Fruit fly (Drosophila melanogaster) whole organism, embryonic: ENCODE data around the gene Ythdc1.
A peak's percentile ranks its signal among the peaks of the same experiment; 100 is the strongest.

Experiments used
- Blimp-1 ChIP-seq: fragments of 200-800 bp; sonication (Bioruptor generic); optimal IDR thresholded peaks from 3 replicates; lab custom pipeline; 2018; ENCODE audit warnings: missing biosample characterization, missing genetic modification characterization, mild to moderate bottlenecking, moderate library complexity, missing genetic modification reagents
- CG10267 ChIP-seq: fragments of 200-800 bp; sonication (Bioruptor generic); optimal IDR thresholded peaks from 2 replicates; lab custom pipeline; 2018; ENCODE audit warnings: missing biosample characterization, mild to moderate bottlenecking, missing genetic modification characterization, moderate library complexity
- CG11085 ChIP-seq: fragments of 200-800 bp; sonication (Bioruptor generic); IDR thresholded peaks from 2 replicates; pipeline ENCODE4 v1.3.6; 2022; ENCODE audit warnings: missing biosample characterization, missing genetic modification characterization
- CG13894 ChIP-seq: fragments of 200-800 bp; sonication (Bioruptor generic); optimal IDR thresholded peaks from 3 replicates; lab custom pipeline; 2018; ENCODE audit warnings: missing biosample characterization, mild to moderate bottlenecking, missing genetic modification characterization, moderate library complexity
- CG14710 ChIP-seq: fragments of 200-800 bp; sonication (Bioruptor generic); optimal IDR thresholded peaks from 3 replicates; lab custom pipeline; 2019; ENCODE audit warnings: missing biosample characterization, mild to moderate bottlenecking, missing genetic modification characterization, moderate library complexity
- CG14860 ChIP-seq: fragments of 200-800 bp; sonication (Bioruptor generic); IDR thresholded peaks from 3 replicates; pipeline ENCODE4 v1.3.6; 2022; ENCODE audit warnings: missing biosample characterization, missing genetic modification characterization; ENCODE audit not compliant: partially characterized antibody
- CG1603 ChIP-seq: fragments of 200-800 bp; sonication (Bioruptor generic); optimal IDR thresholded peaks from 2 replicates; lab custom pipeline; 2019; ENCODE audit warnings: missing biosample characterization, mild to moderate bottlenecking, missing genetic modification characterization, moderate library complexity
- CG16815 ChIP-seq: fragments of 200-800 bp; sonication (Bioruptor generic); optimal IDR thresholded peaks from 3 replicates; lab custom pipeline; 2017; ENCODE audit warnings: missing biosample characterization, mild to moderate bottlenecking, missing genetic modification characterization
- CG33213 ChIP-seq: fragments of 200-800 bp; sonication (Bioruptor generic); optimal IDR thresholded peaks from 3 replicates; lab custom pipeline; 2016; ENCODE audit warnings: missing biosample characterization, missing genetic modification characterization
- CG6254 ChIP-seq: fragments of 200-800 bp; sonication (Bioruptor generic); optimal IDR thresholded peaks from 3 replicates; lab custom pipeline; 2017; ENCODE audit warnings: mild to moderate bottlenecking, missing biosample characterization, missing genetic modification reagents, missing genetic modification characterization
- CG8478 ChIP-seq: fragments of >200 bp; optimal IDR thresholded peaks from 2 replicates; lab custom pipeline; 2018
- CG8924 ChIP-seq: fragments of 200-800 bp; optimal IDR thresholded peaks from 3 replicates; lab custom pipeline; 2019; ENCODE audit warnings: missing biosample characterization, mild to moderate bottlenecking, missing genetic modification characterization, moderate library complexity
- Dfd ChIP-seq, 2 experiments: fragments of >200 bp; optimal IDR thresholded peaks; 2 replicates each; lab custom pipeline; 2017; ENCODE audit warnings: missing biosample characterization in 2 of 2, missing genetic modification characterization in 2 of 2
- Doc3 ChIP-seq: fragments of 200-800 bp; sonication (Bioruptor generic); IDR thresholded peaks from 3 replicates; pipeline ENCODE4 v1.3.6; 2022; ENCODE audit warnings: missing biosample characterization, missing genetic modification characterization; ENCODE audit not compliant: partially characterized antibody
- Dp ChIP-seq: fragments of 200-800 bp; sonication (Bioruptor generic); optimal IDR thresholded peaks from 2 replicates; lab custom pipeline; 2018; ENCODE audit warnings: missing biosample characterization, mild to moderate bottlenecking, missing genetic modification characterization, moderate library complexity
- Hmx ChIP-seq: fragments of 200-800 bp; sonication (Bioruptor generic); optimal IDR thresholded peaks from 2 replicates; lab custom pipeline; 2016; ENCODE audit warnings: missing biosample characterization, missing genetic modification characterization
- MESR4 ChIP-seq: fragments of 200-800 bp; sonication (Bioruptor generic); optimal IDR thresholded peaks from 2 replicates; lab custom pipeline; 2018; ENCODE audit warnings: missing biosample characterization, mild to moderate bottlenecking, missing genetic modification characterization, moderate library complexity
- Med ChIP-seq: fragments of 200-800 bp; sonication (Bioruptor generic); peaks from one replicate; lab custom pipeline; 2016; ENCODE audit warnings: missing biosample characterization, missing genetic modification characterization, mild to moderate bottlenecking, inconsistent platforms, moderate library complexity
- NC2β ChIP-seq: fragments of 200-800 bp; sonication (Bioruptor generic); optimal IDR thresholded peaks from 2 replicates; lab custom pipeline; 2016; ENCODE audit warnings: missing biosample characterization, missing genetic modification characterization
- Opbp ChIP-seq: fragments of 200-800 bp; sonication (Bioruptor generic); IDR thresholded peaks from 3 replicates; pipeline ENCODE4 v1.3.6; 2022; ENCODE audit warnings: missing biosample characterization, missing genetic modification characterization; ENCODE audit not compliant: partially characterized antibody
- Rfx ChIP-seq: fragments of 200-800 bp; sonication (Bioruptor generic); IDR thresholded peaks from 2 replicates; pipeline ENCODE4 v1.3.6; 2022; ENCODE audit warnings: missing biosample characterization, missing genetic modification characterization
- Sry-δ ChIP-seq: fragments of 200-800 bp; sonication (Bioruptor generic); optimal IDR thresholded peaks from 2 replicates; lab custom pipeline; 2016; ENCODE audit warnings: missing biosample characterization, missing genetic modification characterization
- Usf ChIP-seq: fragments of 200-800 bp; sonication (Bioruptor generic); optimal IDR thresholded peaks from 2 replicates; lab custom pipeline; 2017; ENCODE audit warnings: missing genotype, missing biosample characterization, missing genetic modification characterization
- Xbp1 ChIP-seq: fragments of 200-800 bp; sonication (Bioruptor generic); optimal IDR thresholded peaks from 3 replicates; lab custom pipeline; 2016; ENCODE audit warnings: missing biosample characterization, mild to moderate bottlenecking, missing genetic modification characterization
- YL-1 ChIP-seq: fragments of 200-800 bp; sonication (Bioruptor generic); optimal IDR thresholded peaks from 3 replicates; lab custom pipeline; 2017; ENCODE audit warnings: missing biosample characterization, mild to moderate bottlenecking, missing genetic modification characterization
- amos ChIP-seq: fragments of 200-800 bp; sonication (Bioruptor generic); IDR thresholded peaks from 2 replicates; pipeline ENCODE4 v1.3.6; 2022; ENCODE audit warnings: missing biosample characterization, missing genetic modification characterization; ENCODE audit not compliant: partially characterized antibody
- ap ChIP-seq: fragments of 200-800 bp; sonication (Bioruptor generic); IDR thresholded peaks from 2 replicates; pipeline ENCODE4 v1.3.6; 2022; ENCODE audit warnings: missing biosample characterization, missing genetic modification characterization
- bigmax ChIP-seq: fragments of 200-800 bp; sonication (Bioruptor generic); optimal IDR thresholded peaks from 2 replicates; lab custom pipeline; 2018; ENCODE audit warnings: missing biosample characterization, mild to moderate bottlenecking, missing genetic modification characterization
- exex ChIP-seq: fragments of 200-800 bp; sonication (Bioruptor generic); optimal IDR thresholded peaks from 4 replicates; lab custom pipeline; 2018; ENCODE audit warnings: missing biosample characterization, mild to moderate bottlenecking, missing genetic modification characterization, moderate library complexity
- gce ChIP-seq: fragments of 200-800 bp; sonication (Bioruptor generic); IDR thresholded peaks from 3 replicates; pipeline ENCODE4 v1.3.6; 2022; ENCODE audit warnings: missing biosample characterization, missing genetic modification characterization
- gcm ChIP-seq: fragments of 200-800 bp; sonication (Bioruptor generic); optimal IDR thresholded peaks from 2 replicates; lab custom pipeline; 2019; ENCODE audit warnings: missing biosample characterization, mild to moderate bottlenecking, missing genetic modification characterization, moderate library complexity
- gsb ChIP-seq: fragments of 200-800 bp; sonication (Bioruptor generic); IDR thresholded peaks from 2 replicates; pipeline ENCODE4 v1.3.6; 2022; ENCODE audit warnings: missing biosample characterization, missing genetic modification characterization
- ken ChIP-seq: fragments of 200-800 bp; sonication (Bioruptor generic); IDR thresholded peaks from 3 replicates; pipeline ENCODE4 v1.3.6; 2022; ENCODE audit warnings: missing biosample characterization, missing genetic modification characterization
- knrl ChIP-seq: fragments of 200-800 bp; sonication (Bioruptor generic); IDR thresholded peaks from 3 replicates; pipeline ENCODE4 v1.3.6; 2022; ENCODE audit warnings: missing biosample characterization, missing genetic modification characterization; ENCODE audit not compliant: partially characterized antibody
- lbe ChIP-seq: fragments of 200-800 bp; sonication (Bioruptor generic); optimal IDR thresholded peaks from 2 replicates; lab custom pipeline; 2016; ENCODE audit warnings: missing biosample characterization, mild to moderate bottlenecking, missing genetic modification characterization
- pum ChIP-seq: fragments of 200-800 bp; sonication (Bioruptor generic); optimal IDR thresholded peaks from 2 replicates; lab custom pipeline; 2016; ENCODE audit warnings: missing biosample characterization, missing genetic modification characterization
- rib ChIP-seq: fragments of 200-800 bp; sonication (Bioruptor generic); IDR thresholded peaks from 2 replicates; pipeline ENCODE4 v1.3.6; 2022; ENCODE audit warnings: missing biosample characterization, missing genetic modification characterization
- sd ChIP-seq: fragments of 200-800 bp; sonication (Bioruptor generic); optimal IDR thresholded peaks from 3 replicates; lab custom pipeline; 2018; ENCODE audit warnings: missing biosample characterization, mild to moderate bottlenecking, missing genetic modification characterization, moderate library complexity
- stwl ChIP-seq: fragments of 200-800 bp; sonication (Bioruptor generic); optimal IDR thresholded peaks from 3 replicates; lab custom pipeline; 2018; ENCODE audit warnings: missing biosample characterization, mild to moderate bottlenecking, missing genetic modification characterization, moderate library complexity
- tgo ChIP-seq: fragments of 200-800 bp; sonication (Bioruptor generic); IDR thresholded peaks from 3 replicates; pipeline ENCODE4 v1.3.6; 2022; ENCODE audit warnings: missing biosample characterization, missing genetic modification characterization
- tin ChIP-seq: fragments of 200-800 bp; sonication (Bioruptor generic); optimal IDR thresholded peaks from 3 replicates; lab custom pipeline; 2016; ENCODE audit warnings: missing biosample characterization, missing genetic modification characterization
- unc-4 ChIP-seq: fragments of 200-800 bp; sonication (Bioruptor generic); IDR thresholded peaks from 2 replicates; pipeline ENCODE4 v1.3.6; 2022; ENCODE audit warnings: missing biosample characterization, missing genetic modification characterization; ENCODE audit not compliant: partially characterized antibody

The Ythdc1 gene

DNA sequence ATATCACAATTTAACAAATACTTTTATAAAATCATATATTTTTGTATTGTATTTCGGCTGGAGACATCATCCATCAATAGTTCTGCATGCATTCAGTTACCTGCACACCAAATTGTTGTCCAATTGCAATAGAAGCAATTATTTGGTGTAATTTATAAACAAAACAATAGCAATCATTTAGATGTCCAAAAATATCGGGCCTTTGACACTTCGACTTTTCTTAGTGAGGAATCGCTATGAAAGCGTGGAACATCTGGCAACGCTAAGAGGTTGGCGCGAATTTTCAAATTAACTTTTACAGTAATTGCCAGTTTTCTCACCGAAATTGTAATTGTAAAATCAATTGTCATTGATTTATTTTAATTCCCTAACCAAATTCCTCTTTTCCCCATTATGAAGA is 39.2 kb downstream of the Ythdc1 start, which contains the start of gene CG14969 (continued):
- TF ChIP-seq Doc3 (GFP tag; lab: Robert Waterston, UW) (0 out of 3 replicates have a peak, but pooled peaks have one; percentile 29), Med (GFP tag; lab: Kevin White, UChicago) (peak; percentile 73), tin (GFP tag; lab: Kevin White, UChicago) (peak; percentile 18), Xbp1 (peak; percentile 10), CG8924 (tag; lab: Kevin White, UChicago) (peak; percentile 3), CG33213 (GFP tag; lab: Kevin White, UChicago) (peak; percentile 51), stwl (tag; lab: Kevin White, UChicago) (peak; percentile 50), gce (GFP tag; lab: Robert Waterston, UW) (no peak), unc-4 (peak; percentile 56), Sry-δ (GFP tag; lab: Kevin White, UChicago) (peak; percentile 69), NC2β (GFP tag; lab: Kevin White, UChicago) (peak; percentile 7), exex (tag; lab: Kevin White, UChicago) (no peak), Dp (GFP tag; lab: Kevin White, UChicago) (peak; percentile 94), CG14860 (GFP tag; lab: Robert Waterston, UW) (peak; percentile 46; the same call in 1 of the 3 replicates), CG8478 (lab: Kevin White, UChicago) (no peak), YL-1 (peak; percentile 31), bigmax (no peak), Rfx (GFP tag; lab: Robert Waterston, UW) (peak; percentile 46), CG14710 (tag; lab: Kevin White, UChicago) (peak; percentile 37), CG1603 (peak; percentile 70), amos (GFP tag; lab: Robert Waterston, UW) (peak; percentile 50; the same call in 1 of the 2 replicates), CG10267 (tag; lab: Kevin White, UChicago) (peak; percentile 9), knrl (GFP tag; lab: Robert Waterston, UW) (peak; percentile 39; the same call in 2 of the 3 replicates), Opbp (GFP tag; lab: Robert Waterston, UW) (peak; percentile 64; the same call in 1 of the 3 replicates), Blimp-1 (GFP tag; lab: Kevin White, UChicago) (no peak), CG11085 (GFP tag; lab: Robert Waterston, UW) (no peak)

- no peak for TF ChIP-seq MESR4 (GFP tag; lab: Kevin White, UChicago)
- no peak for TF ChIP-seq Usf (GFP tag; lab: Kevin White, UChicago)
- no peak for TF ChIP-seq Hmx (GFP tag; lab: Kevin White, UChicago)
- no peak for TF ChIP-seq sd (tag; lab: Kevin White, UChicago)
- TF ChIP-seq Sry-δ (GFP tag; lab: Kevin White, UChicago) = no peak
- TF ChIP-seq, all 482 proteins: peak for 0
Measured at dm6 chr3L:3329763-3330162, 44.2 kb downstream of the Ythdc1 start, which contains the start of gene CG14961. Gene CG14961, plus strand, starts transcription at chr3L:3330063.

dm6 chr3L:3328771-3329170 is 45.2 kb downstream of the Ythdc1 start, which contains the start of gene Strip:
Gene Strip, minus strand, starts transcription at chr3L:3328871.
- TF ChIP-seq CG13894 (tag; lab: Kevin White, UChicago) (no peak), tgo (GFP tag; lab: Robert Waterston, UW) (no peak), gcm (GFP tag; lab: Kevin White, UChicago) (no peak), lbe (GFP tag; lab: Kevin White, UChicago) (no peak), CG8924 (tag; lab: Kevin White, UChicago) (no peak), Dfd (GFP tag; optimal IDR thresholded peaks at IDR 0.05; lab: Kevin White, UChicago) (no peak), ap (no peak), rib (no peak), CG16815 (GFP tag; lab: Kevin White, UChicago) (no peak), CG6254 (GFP tag; lab: Kevin White, UChicago) (no peak), gsb (GFP tag; lab: Robert Waterston, UW) (no peak), ken (GFP tag; lab: Robert Waterston, UW) (no peak), pum (no peak)
- TF ChIP-seq, all 482 proteins: peak for 0
